Worm (Caenorhabditis elegans) whole organism, late embryonic: Measurements from ENCODE around the gene ptr-6.

Experiments used
- F13H6.1 ChIP-seq: sonication (generic microtip); optimal IDR thresholded peaks from 2 replicates; lab custom pipeline; 2016; ENCODE audit warnings: missing genetic modification characterization, missing compliant biosample characterization
- K02D7.2 ChIP-seq: sonication (generic microtip); optimal IDR thresholded peaks from 2 replicates; lab custom pipeline; 2017; ENCODE audit warnings: mild to moderate bottlenecking, missing genetic modification characterization, missing compliant biosample characterization
- K09A11.1 ChIP-seq: sonication (generic microtip); optimal IDR thresholded peaks from 2 replicates; lab custom pipeline; 2017; ENCODE audit warnings: antibody characterized with exemption, mild to moderate bottlenecking, missing genetic modification characterization, missing compliant biosample characterization; ENCODE audit not compliant: insufficient read depth
- Y22D7AL.16 ChIP-seq: sonication (generic microtip); optimal IDR thresholded peaks from 2 replicates; lab custom pipeline; 2016; ENCODE audit warnings: missing genetic modification characterization, missing compliant biosample characterization
- ahr-1 ChIP-seq: sonication (generic microtip); optimal IDR thresholded peaks from 2 replicates; lab custom pipeline; 2016; ENCODE audit warnings: missing genetic modification characterization, missing compliant biosample characterization
- ceh-18 ChIP-seq: sonication (generic microtip); optimal IDR thresholded peaks from 2 replicates; lab custom pipeline; 2016; ENCODE audit warnings: missing genetic modification characterization, missing compliant biosample characterization
- ceh-2 ChIP-seq: sonication (generic microtip); optimal IDR thresholded peaks from 2 replicates; lab custom pipeline; 2016; ENCODE audit warnings: missing genotype, missing genetic modification characterization, missing compliant biosample characterization
- ceh-31 ChIP-seq: sonication (generic microtip); optimal IDR thresholded peaks from 2 replicates; lab custom pipeline; 2016; ENCODE audit warnings: missing genetic modification characterization, missing compliant biosample characterization
- ceh-34 ChIP-seq: sonication (generic microtip); optimal IDR thresholded peaks from 2 replicates; lab custom pipeline; 2016; ENCODE audit warnings: mild to moderate bottlenecking, missing genetic modification characterization, missing compliant biosample characterization
- ceh-6 ChIP-seq: fragments of 200-800 bp; sonication (Bioruptor generic); optimal IDR thresholded peaks from 2 replicates; lab custom pipeline; 2018; ENCODE audit warnings: mild to moderate bottlenecking, missing genetic modification characterization, missing compliant biosample characterization
- che-1 ChIP-seq: sonication (generic microtip); optimal IDR thresholded peaks from 2 replicates; lab custom pipeline; 2016; ENCODE audit warnings: mild to moderate bottlenecking, missing genetic modification characterization, missing compliant biosample characterization
- dve-1 ChIP-seq: sonication (generic microtip); optimal IDR thresholded peaks from 2 replicates; lab custom pipeline; 2017; ENCODE audit warnings: antibody characterized with exemption, mild to moderate bottlenecking, missing genetic modification characterization, missing compliant biosample characterization
- elt-2 ChIP-seq: sonication (generic microtip); optimal IDR thresholded peaks from 2 replicates; lab custom pipeline; 2016; ENCODE audit warnings: missing genetic modification reagents, missing genetic modification characterization, missing compliant biosample characterization
- elt-4 ChIP-seq: sonication (generic microtip); optimal IDR thresholded peaks from 2 replicates; lab custom pipeline; 2016; ENCODE audit warnings: missing genetic modification characterization, missing compliant biosample characterization
- ets-4 ChIP-seq: sonication (generic microtip); optimal IDR thresholded peaks from 2 replicates; lab custom pipeline; 2016; ENCODE audit warnings: missing genetic modification characterization, missing compliant biosample characterization
- fkh-10 ChIP-seq: fragments of 150-350 bp; optimal IDR thresholded peaks from 2 replicates; lab custom pipeline; 2014; ENCODE audit warnings: missing biosample characterization, missing genetic modification reagents, missing genetic modification characterization
- fkh-6 ChIP-seq: sonication (generic microtip); optimal IDR thresholded peaks from 2 replicates; lab custom pipeline; 2016; ENCODE audit warnings: missing genetic modification characterization, missing compliant biosample characterization
- gmeb-2 ChIP-seq: sonication (generic microtip); optimal IDR thresholded peaks from 2 replicates; lab custom pipeline; 2016; ENCODE audit warnings: missing genetic modification characterization, inconsistent platforms, missing compliant biosample characterization
- hlh-13 ChIP-seq: fragments of 200-800 bp; sonication (Bioruptor generic); optimal IDR thresholded peaks from 2 replicates; lab custom pipeline; 2018; ENCODE audit warnings: mild to moderate bottlenecking, missing genetic modification characterization, missing compliant biosample characterization
- hlh-15 ChIP-seq: sonication (generic microtip); optimal IDR thresholded peaks from 2 replicates; lab custom pipeline; 2016; ENCODE audit warnings: missing genetic modification characterization, missing compliant biosample characterization
- hlh-6 ChIP-seq: sonication (generic microtip); optimal IDR thresholded peaks from 2 replicates; lab custom pipeline; 2016; ENCODE audit warnings: missing genotype, missing genetic modification characterization, missing compliant biosample characterization
- madf-2 ChIP-seq: sonication (generic microtip); optimal IDR thresholded peaks from 2 replicates; lab custom pipeline; 2017; ENCODE audit warnings: missing genetic modification characterization, missing compliant biosample characterization
- odd-2 ChIP-seq: sonication (generic microtip); optimal IDR thresholded peaks from 2 replicates; lab custom pipeline; 2017; ENCODE audit warnings: antibody characterized with exemption, mild to moderate bottlenecking, missing genetic modification characterization, missing compliant biosample characterization
- pat-9 ChIP-seq: fragments of 200-800 bp; sonication (Bioruptor generic); optimal IDR thresholded peaks from 2 replicates; lab custom pipeline; 2018; ENCODE audit warnings: mild to moderate bottlenecking, missing genetic modification characterization, moderate library complexity, missing compliant biosample characterization
- pha-2 ChIP-seq: sonication (generic microtip); optimal IDR thresholded peaks from 2 replicates; lab custom pipeline; 2017; ENCODE audit warnings: mild to moderate bottlenecking, missing genetic modification characterization, missing compliant biosample characterization
- pha-4 ChIP-seq: fragments of 150-350 bp; optimal IDR thresholded peaks from 2 replicates; lab custom pipeline; 2018; ENCODE audit warnings: missing biosample characterization, missing genetic modification reagents, missing genetic modification characterization
- pqm-1 ChIP-seq: sonication (generic microtip); optimal IDR thresholded peaks from 2 replicates; lab custom pipeline; 2016; ENCODE audit warnings: missing genetic modification characterization, missing compliant biosample characterization
- pros-1 ChIP-seq: fragments of 150-350 bp; optimal IDR thresholded peaks from 2 replicates; lab custom pipeline; 2014; ENCODE audit warnings: missing biosample characterization, missing genetic modification reagents, missing genetic modification characterization
- ref-2 ChIP-seq: sonication (generic microtip); optimal IDR thresholded peaks from 2 replicates; lab custom pipeline; 2016; ENCODE audit warnings: missing genetic modification characterization, missing compliant biosample characterization
- sdc-2 ChIP-seq: sonication (generic microtip); optimal IDR thresholded peaks from 2 replicates; lab custom pipeline; 2016; ENCODE audit warnings: missing genotype, missing genetic modification characterization, missing compliant biosample characterization
- sox-2 ChIP-seq: fragments of 200-800 bp; sonication (Bioruptor generic); IDR thresholded peaks from 2 replicates; pipeline ENCODE4 v1.3.6; 2022; ENCODE audit warnings: missing genetic modification reagents, missing genetic modification characterization, missing compliant biosample characterization
- tbx-7 ChIP-seq: sonication (generic microtip); optimal IDR thresholded peaks from 2 replicates; lab custom pipeline; 2016; ENCODE audit warnings: missing genotype, missing genetic modification characterization, missing compliant biosample characterization
- ttx-3 ChIP-seq: sonication (generic microtip); optimal IDR thresholded peaks from 2 replicates; lab custom pipeline; 2016; ENCODE audit warnings: missing genetic modification reagents, missing genetic modification characterization, missing compliant biosample characterization
- unc-42 ChIP-seq: sonication (generic microtip); optimal IDR thresholded peaks from 2 replicates; lab custom pipeline; 2016; ENCODE audit warnings: missing genotype, missing genetic modification characterization, missing compliant biosample characterization
- unc-55 ChIP-seq: sonication (generic microtip); optimal IDR thresholded peaks from 2 replicates; lab custom pipeline; 2017; ENCODE audit warnings: missing biosample characterization, missing genetic modification reagents, missing genetic modification characterization
- zip-5 ChIP-seq: sonication (generic microtip); optimal IDR thresholded peaks from 2 replicates; lab custom pipeline; 2016; ENCODE audit warnings: missing genetic modification characterization, missing compliant biosample characterization
- ztf-16 ChIP-seq: sonication (generic microtip); optimal IDR thresholded peaks from 2 replicates; lab custom pipeline; 2017; ENCODE audit warnings: missing genetic modification characterization, missing compliant biosample characterization

ptr-6 gene

DNA sequence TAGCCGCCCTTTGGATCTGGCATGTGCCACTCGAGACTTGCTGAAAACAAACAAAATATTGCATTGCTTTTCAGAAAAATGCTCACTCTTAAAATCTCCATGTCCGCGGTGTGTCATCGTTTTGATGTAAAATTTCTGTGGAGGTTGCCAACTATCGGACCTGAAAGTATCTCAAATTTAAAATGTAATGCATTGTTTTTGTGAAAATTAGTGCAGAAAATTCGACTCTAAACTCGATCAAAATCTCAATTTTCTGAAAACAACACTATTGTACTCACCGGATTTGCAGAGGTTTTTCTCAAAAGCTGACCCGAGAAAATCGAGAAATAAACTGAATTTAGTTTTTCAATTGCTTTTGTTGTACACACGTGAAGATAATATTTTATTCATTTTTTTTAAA lies 5.1 kb downstream of the ptr-6 start, which contains the start of gene T16D1.1:
Gene T16D1.1, minus strand, starts transcription at position 101 of the 400 bp plus-strand sequence.
- no peak for TF ChIP-seq pat-9 (tag; lab: Kevin White, UChicago)
- TF ChIP-seq ceh-18 (tag; lab: Kevin White, UChicago): no peak
- TF ChIP-seq F13H6.1 (tag; lab: Kevin White, UChicago): no peak

DNA sequence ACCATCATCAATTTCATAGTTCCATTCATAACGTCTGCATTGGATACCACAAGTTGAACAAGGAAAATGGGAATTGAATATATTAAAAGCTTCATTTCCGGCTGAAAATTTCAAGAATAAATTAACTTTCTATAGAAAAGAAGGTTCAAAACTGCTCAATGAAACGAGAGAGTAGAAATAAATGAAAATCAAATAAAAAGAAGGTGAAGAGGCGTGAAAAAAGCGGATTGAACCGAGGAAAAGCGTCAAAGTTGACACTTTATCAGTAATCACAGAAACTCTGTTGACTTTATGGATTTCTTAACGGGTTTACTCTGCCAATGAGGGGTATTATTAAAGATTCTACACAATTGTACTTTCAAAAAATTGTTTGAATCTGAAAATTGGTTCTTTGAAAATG lies 8.3 kb downstream of the ptr-6 start, which contains the start of gene pho-4:
Gene pho-4, minus strand, starts transcription at position 101 of the 400 bp plus-strand sequence.
- TF ChIP-seq Y22D7AL.16 (tag; lab: Kevin White, UChicago) (no peak), hlh-6 (no peak), tbx-7 (tag; lab: Kevin White, UChicago) (no peak), elt-2 (tag; lab: Kevin White, UChicago) (no peak), che-1 (no peak), K09A11.1 (tag; lab: Kevin White, UChicago) (no peak), sdc-2 (tag; lab: Kevin White, UChicago) (no peak), pha-2 (tag; lab: Kevin White, UChicago) (no peak), pat-9 (tag; lab: Kevin White, UChicago) (no peak), madf-2 (tag; lab: Kevin White, UChicago) (no peak), fkh-10 (no peak), ttx-3 (tag; lab: Kevin White, UChicago) (no peak), ceh-6 (no peak)

DNA sequence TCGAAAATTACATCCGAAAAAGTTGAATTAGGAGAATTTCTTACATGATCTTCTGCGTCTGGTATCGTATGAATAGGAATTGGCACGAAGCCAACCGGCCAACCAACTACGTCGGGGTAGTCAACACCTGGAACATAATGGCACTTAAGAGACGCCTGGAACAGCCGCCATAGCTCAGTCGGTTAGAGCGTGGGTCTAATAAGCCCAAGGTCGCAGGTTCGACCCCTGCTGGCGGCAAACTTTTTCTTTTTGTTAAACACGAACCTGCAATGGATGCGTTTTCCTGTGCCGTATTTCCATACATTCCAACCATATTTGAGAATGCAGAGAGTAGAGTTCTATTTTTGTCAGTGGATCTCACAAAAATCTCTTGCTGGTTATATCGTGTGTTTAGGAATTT lies 8.9 kb downstream of the ptr-6 start:
- TF ChIP-seq K02D7.2 (tag; lab: Kevin White, UChicago): no peak
- TF ChIP-seq gmeb-2 (tag; lab: Kevin White, UChicago): no peak
- no peak for TF ChIP-seq elt-2 (tag; lab: Kevin White, UChicago)
- no peak for TF ChIP-seq pha-4 (tag; lab: Kevin White, UChicago)
- no peak for TF ChIP-seq hlh-15 (tag; lab: Kevin White, UChicago)
- TF ChIP-seq unc-55 (GFP tag; lab: Kevin White, UChicago): no peak
- TF ChIP-seq pros-1 (tag; lab: Kevin White, UChicago): no peak
- no peak for TF ChIP-seq fkh-10
- TF ChIP-seq ttx-3 (tag; lab: Kevin White, UChicago): no peak
- TF ChIP-seq fkh-6: no peak
- no peak for TF ChIP-seq elt-4 (tag; lab: Kevin White, UChicago)
- TF ChIP-seq ceh-34 (tag; lab: Kevin White, UChicago): no peak
- no peak for TF ChIP-seq sox-2
- no peak for TF ChIP-seq unc-42 (tag; lab: Kevin White, UChicago)
- no peak for TF ChIP-seq sdc-2 (tag; lab: Kevin White, UChicago)
- no peak for TF ChIP-seq F13H6.1 (tag; lab: Kevin White, UChicago)
- no peak for TF ChIP-seq Y22D7AL.16 (tag; lab: Kevin White, UChicago)
- TF ChIP-seq zip-5 (tag; lab: Kevin White, UChicago): no peak
- no peak for TF ChIP-seq ztf-16 (tag; lab: Kevin White, UChicago)

DNA sequence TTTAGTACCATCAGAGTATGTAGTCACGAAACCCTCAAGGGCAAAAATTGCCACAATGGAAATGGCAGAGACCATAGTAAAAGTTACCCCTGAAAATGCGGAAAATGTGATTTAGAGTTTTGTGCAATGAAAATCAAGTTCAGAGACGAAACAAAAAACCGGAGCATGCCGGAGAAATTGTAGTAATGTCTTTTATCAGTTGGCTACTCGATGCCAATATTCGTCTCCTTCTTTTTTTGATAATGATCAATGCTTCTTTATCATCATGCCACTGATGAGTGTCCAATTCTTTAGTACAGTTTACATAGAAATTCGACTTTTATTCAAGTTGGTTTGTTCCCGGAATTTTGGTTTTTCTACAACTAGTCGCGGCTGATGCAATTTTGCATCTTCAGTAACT lies 10.9 kb downstream of the ptr-6 start, which contains the start of gene pho-1:
Gene pho-1, minus strand, starts transcription at position 89 of the 400 bp plus-strand sequence.
- TF ChIP-seq ahr-1 (tag; lab: Kevin White, UChicago) (no peak), ttx-3 (tag; lab: Kevin White, UChicago) (no peak), ref-2 (tag; lab: Kevin White, UChicago) (no peak), odd-2 (no peak), dve-1 (tag; lab: Kevin White, UChicago) (no peak), ceh-6 (no peak), ceh-31 (no peak), ets-4 (tag; lab: Kevin White, UChicago) (no peak), ceh-2 (tag; lab: Kevin White, UChicago) (no peak), hlh-6 (no peak), pqm-1 (tag; lab: Kevin White, UChicago) (no peak), hlh-13 (GFP tag; lab: Kevin White, UChicago) (no peak), F13H6.1 (tag; lab: Kevin White, UChicago) (no peak)
